Worm (Caenorhabditis elegans): ENCODE results near the gene cnb-1.

DNA sequence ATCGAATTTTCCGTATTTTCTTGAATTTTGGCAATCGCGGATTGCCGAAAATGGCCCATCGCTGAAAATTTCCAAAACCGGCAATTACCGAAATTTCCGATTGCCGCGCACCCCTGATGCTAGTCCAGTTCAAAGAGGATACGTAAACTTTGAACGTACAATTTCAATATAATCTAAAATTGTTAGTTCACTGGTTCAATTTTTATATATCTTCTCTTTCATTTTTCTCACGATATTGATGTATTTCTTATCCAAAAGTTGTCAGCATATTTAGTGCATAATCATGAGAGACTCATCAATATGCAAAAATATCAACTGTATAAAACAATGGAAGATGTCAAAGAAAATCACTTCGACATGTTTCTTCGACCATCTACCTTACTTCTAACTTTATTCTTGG lies 23.1 kb downstream of the cnb-1 start, which contains the start of gene nas-17:
- TF ChIP-seq pag-3 (tag; optimal IDR thresholded peaks at IDR 0.05; ENCODE audit: borderline replicate concordance) (no peak), dve-1 (tag; optimal IDR thresholded peaks at IDR 0.05) (no peak), mec-3 (tag; optimal IDR thresholded peaks at IDR 0.05; ENCODE audit: borderline replicate concordance) (no peak), tbx-2 (tag; optimal IDR thresholded peaks at IDR 0.05) (no peak), pha-4 (tag; optimal IDR thresholded peaks at IDR 0.05) (no peak), fax-1 (tag; optimal IDR thresholded peaks at IDR 0.05) (no peak), pros-1 (tag; optimal IDR thresholded peaks at IDR 0.05) (no peak), elt-2 (tag; optimal IDR thresholded peaks at IDR 0.05) (no peak), syd-9 (tag; optimal IDR thresholded peaks at IDR 0.05) (no peak), pha-2 (tag; optimal IDR thresholded peaks at IDR 0.05) (no peak), nhr-11 (tag; optimal IDR thresholded peaks at IDR 0.05) (no peak), K02D7.2 (tag; optimal IDR thresholded peaks at IDR 0.05) (no peak), elt-4 (tag; optimal IDR thresholded peaks at IDR 0.05) (no peak)

Data from whole organism, late embryonic.